Worm (Caenorhabditis elegans): ENCODE results near the gene B0303.11.

DNA sequence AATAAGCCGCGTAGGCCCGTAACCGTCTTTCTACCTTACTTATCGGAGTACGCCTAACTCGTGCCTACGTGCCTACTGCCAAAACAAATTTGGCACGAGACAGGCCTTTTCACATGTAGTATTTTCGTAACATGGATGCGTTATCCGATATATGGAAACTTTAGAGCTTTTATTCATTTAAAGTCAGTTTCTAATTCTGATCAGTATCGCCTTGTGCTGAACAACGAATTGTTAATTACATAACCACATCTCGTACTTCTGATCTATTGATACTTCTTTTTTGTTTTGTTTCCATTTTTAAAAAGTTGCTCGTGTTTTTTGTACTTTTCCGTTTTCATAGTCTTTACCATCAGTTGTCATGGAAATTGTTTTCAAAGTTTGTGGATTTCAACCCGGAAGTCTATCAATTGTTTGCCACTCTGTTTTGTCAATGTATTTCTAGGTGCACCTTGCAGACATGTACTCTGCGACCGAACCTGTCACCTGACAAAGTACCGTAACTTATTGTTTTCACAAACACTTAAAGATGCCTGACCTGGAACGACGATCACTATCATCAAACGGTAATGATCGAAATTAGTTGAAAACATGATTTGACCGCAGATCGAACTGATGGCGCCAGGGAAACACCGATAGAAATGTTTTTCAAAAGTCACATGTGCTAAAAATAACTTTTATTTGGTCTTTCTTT lies 52.4 kb downstream of the B0303.11 start:
- TF ChIP-seq unc-39 (tag; optimal IDR thresholded peaks at IDR 0.05): no peak
- TF ChIP-seq nhr-23 (tag; optimal IDR thresholded peaks at IDR 0.05): no peak
- no peak for TF ChIP-seq snpc-4 (tag; optimal IDR thresholded peaks at IDR 0.05)
- TF ChIP-seq pqm-1 (tag; optimal IDR thresholded peaks at IDR 0.05): no peak
- no peak for TF ChIP-seq unc-62 (GFP tag; optimal IDR thresholded peaks at IDR 0.05)

Data from whole organism, L3 larva.